Worm (Caenorhabditis elegans) whole organism, L4 larva: Measurements from ENCODE around the gene F53A9.6.

Experiments used
- dve-1 ChIP-seq: sonication (generic microtip); optimal IDR thresholded peaks from 2 replicates; lab custom pipeline; 2017; ENCODE audit warnings: antibody characterized with exemption, mild to moderate bottlenecking, missing genetic modification characterization, missing compliant biosample characterization; ENCODE audit not compliant: insufficient read depth
- egl-27 ChIP-seq: sonication (generic microtip); optimal IDR thresholded peaks from 3 replicates; lab custom pipeline; 2017; ENCODE audit warnings: missing biosample characterization, missing genetic modification reagents, missing genetic modification characterization
- hlh-30 ChIP-seq: sonication (generic microtip); optimal IDR thresholded peaks from 2 replicates; lab custom pipeline; 2017; ENCODE audit warnings: antibody characterized with exemption, mild to moderate bottlenecking, missing genetic modification characterization, missing compliant biosample characterization; ENCODE audit not compliant: insufficient read depth
- lin-15B ChIP-seq: fragments of 150-350 bp; sonication (generic microtip); optimal IDR thresholded peaks from 3 replicates; lab custom pipeline; 2014; ENCODE audit warnings: missing biosample characterization, missing genetic modification characterization
- lin-39 ChIP-seq: fragments of 150-350 bp; optimal IDR thresholded peaks from 2 replicates; lab custom pipeline; 2014; ENCODE audit warnings: missing biosample characterization, missing genetic modification reagents, missing genetic modification characterization
- nhr-76 ChIP-seq: fragments of 150-350 bp; optimal IDR thresholded peaks from 2 replicates; lab custom pipeline; 2014; ENCODE audit warnings: missing biosample characterization, missing genetic modification characterization
- nhr-77 ChIP-seq: fragments of 150-350 bp; optimal IDR thresholded peaks from 2 replicates; lab custom pipeline; 2014; ENCODE audit warnings: missing biosample characterization, missing genetic modification characterization

ce11 chrX:8713754-8714295 lies at the start of gene F53A9.6:
- TF ChIP-seq lin-15B (tag; lab: Kevin White, UChicago) (no peak), egl-27 (tag; lab: Kevin White, UChicago) (no peak), dve-1 (peak; percentile 79), nhr-76 (tag; lab: Kevin White, UChicago) (no peak), lin-39 (tag; lab: Kevin White, UChicago) (no peak), hlh-30 (tag; lab: Kevin White, UChicago) (peak; percentile 63), nhr-77 (tag; lab: Kevin White, UChicago) (no peak)
